Worm (Caenorhabditis elegans) whole organism, L2 larva: ENCODE data around the gene K10H10.7.
A peak's percentile ranks its signal among the peaks of the same experiment; 100 is the strongest.

ENCODE experiments used
- C34F6.9 ChIP-seq: fragments of 150-350 bp; optimal IDR thresholded peaks from 2 replicates; lab custom pipeline; 2014; ENCODE audit warnings: missing biosample characterization, missing genetic modification characterization
- F13H6.1 ChIP-seq: sonication (generic microtip); optimal IDR thresholded peaks from 2 replicates; lab custom pipeline; 2016; ENCODE audit warnings: missing genetic modification characterization, missing compliant biosample characterization
- R02D3.7 ChIP-seq: fragments of 150-350 bp; optimal IDR thresholded peaks from 2 replicates; lab custom pipeline; 2014; ENCODE audit warnings: missing biosample characterization, missing genetic modification characterization
- Y55F3AM.14 ChIP-seq: fragments of 200-800 bp; sonication (Bioruptor generic); optimal IDR thresholded peaks from 2 replicates; lab custom pipeline; 2018; ENCODE audit warnings: mild to moderate bottlenecking, missing genetic modification characterization, missing compliant biosample characterization
- aly-2 ChIP-seq: fragments of 150-350 bp; optimal IDR thresholded peaks from 2 replicates; lab custom pipeline; 2014; ENCODE audit warnings: missing biosample characterization, missing genetic modification characterization
- ama-1 ChIP-seq: fragments of 150-350 bp; optimal IDR thresholded peaks from 2 replicates; lab custom pipeline; 2018; ENCODE audit warnings: inconsistent platforms
- blmp-1 ChIP-seq: sonication (generic microtip); optimal IDR thresholded peaks from 2 replicates; lab custom pipeline; 2017; ENCODE audit warnings: missing genetic modification characterization, mild to moderate bottlenecking, missing compliant biosample characterization, antibody characterized with exemption, moderate library complexity; ENCODE audit not compliant: insufficient read depth
- ceh-82 ChIP-seq: fragments of 150-350 bp; optimal IDR thresholded peaks from 2 replicates; lab custom pipeline; 2014; ENCODE audit warnings: missing biosample characterization, missing genetic modification characterization
- crh-2 ChIP-seq: sonication (generic microtip); optimal IDR thresholded peaks from 2 replicates; lab custom pipeline; 2017; ENCODE audit warnings: missing biosample characterization, missing genetic modification characterization
- dmd-4 ChIP-seq: sonication (generic microtip); optimal IDR thresholded peaks from 2 replicates; lab custom pipeline; 2017; ENCODE audit warnings: missing biosample characterization, missing genetic modification characterization
- egl-27 ChIP-seq: sonication (generic microtip); optimal IDR thresholded peaks from 3 replicates; lab custom pipeline; 2017; ENCODE audit warnings: missing biosample characterization, missing genetic modification reagents, missing genetic modification characterization
- elt-1 ChIP-seq: fragments of 150-350 bp; optimal IDR thresholded peaks from 2 replicates; lab custom pipeline; 2014; ENCODE audit warnings: missing biosample characterization, missing genetic modification characterization
- elt-3 ChIP-seq: sonication (generic microtip); optimal IDR thresholded peaks from 2 replicates; lab custom pipeline; 2017; ENCODE audit warnings: missing biosample characterization, missing genetic modification characterization
- fos-1 ChIP-seq: fragments of 150-350 bp; optimal IDR thresholded peaks from 2 replicates; lab custom pipeline; 2014; ENCODE audit warnings: missing biosample characterization, missing genetic modification characterization
- gmeb-1 ChIP-seq: fragments of 150-350 bp; optimal IDR thresholded peaks from 2 replicates; lab custom pipeline; 2014; ENCODE audit warnings: missing biosample characterization, missing genetic modification characterization
- lin-13 ChIP-seq: fragments of 150-350 bp; optimal IDR thresholded peaks from 2 replicates; lab custom pipeline; 2014; ENCODE audit warnings: missing biosample characterization, missing genetic modification reagents, missing genetic modification characterization
- lin-39 ChIP-seq: fragments of 150-350 bp; optimal IDR thresholded peaks from 2 replicates; lab custom pipeline; 2014; ENCODE audit warnings: missing biosample characterization, missing genetic modification reagents, missing genetic modification characterization
- lsy-2 ChIP-seq, 2 experiments: fragments of 150-350 bp in 1 of 2; sonication (generic microtip) in 1 of 2; optimal IDR thresholded peaks; 2 replicates each; lab custom pipeline; 2014 to 2017; ENCODE audit warnings: missing biosample characterization in 2 of 2, missing genetic modification characterization in 2 of 2
- mbf-1 ChIP-seq: sonication (generic microtip); optimal IDR thresholded peaks from 2 replicates; lab custom pipeline; 2017; ENCODE audit warnings: missing biosample characterization, missing genetic modification characterization
- mdl-1 ChIP-seq, 2 experiments: fragments of 150-350 bp in 1 of 2; sonication (generic microtip) in 1 of 2; optimal IDR thresholded peaks; 2 replicates each; lab custom pipeline; 2017; ENCODE audit warnings: missing biosample characterization in 2 of 2, missing genetic modification characterization in 2 of 2
- nhr-11 ChIP-seq: fragments of 150-350 bp; optimal IDR thresholded peaks from 2 replicates; lab custom pipeline; 2014; ENCODE audit warnings: missing biosample characterization, missing genetic modification characterization
- nhr-12 ChIP-seq: fragments of 150-350 bp; optimal IDR thresholded peaks from 2 replicates; lab custom pipeline; 2014; ENCODE audit warnings: missing biosample characterization, missing genetic modification characterization
- nhr-129 ChIP-seq: fragments of 150-350 bp; optimal IDR thresholded peaks from 2 replicates; lab custom pipeline; 2014; ENCODE audit warnings: missing biosample characterization, missing genetic modification characterization
- nhr-21 ChIP-seq: fragments of 150-350 bp; optimal IDR thresholded peaks from 2 replicates; lab custom pipeline; 2014; ENCODE audit warnings: missing biosample characterization, missing genetic modification characterization
- nhr-23 ChIP-seq: fragments of 150-350 bp; optimal IDR thresholded peaks from 2 replicates; lab custom pipeline; 2014; ENCODE audit warnings: missing biosample characterization, missing genetic modification reagents, missing genetic modification characterization
- nhr-237 ChIP-seq: fragments of 150-350 bp; optimal IDR thresholded peaks from 2 replicates; lab custom pipeline; 2014; ENCODE audit warnings: missing biosample characterization, missing genetic modification characterization
- nhr-25 ChIP-seq: fragments of 150-350 bp; sonication (generic microtip); optimal IDR thresholded peaks from 3 replicates; lab custom pipeline; 2014; ENCODE audit warnings: missing biosample characterization, missing genetic modification characterization
- nhr-6 ChIP-seq: fragments of 150-350 bp; optimal IDR thresholded peaks from 2 replicates; lab custom pipeline; 2014; ENCODE audit warnings: missing biosample characterization, missing genetic modification characterization
- peb-1 ChIP-seq: fragments of 150-350 bp; optimal IDR thresholded peaks from 2 replicates; lab custom pipeline; 2014; ENCODE audit warnings: missing biosample characterization, missing genetic modification characterization
- skn-1 ChIP-seq: sonication (generic microtip); optimal IDR thresholded peaks from 2 replicates; lab custom pipeline; 2017; ENCODE audit warnings: missing biosample characterization, missing genetic modification characterization
- sma-3 ChIP-seq: sonication (generic microtip); optimal IDR thresholded peaks from 2 replicates; lab custom pipeline; 2016; ENCODE audit warnings: missing genetic modification reagents, missing genetic modification characterization, missing compliant biosample characterization
- snpc-4 ChIP-seq: fragments of 150-350 bp; optimal IDR thresholded peaks from 2 replicates; lab custom pipeline; 2014; ENCODE audit warnings: missing biosample characterization, missing genetic modification characterization
- unc-39 ChIP-seq: fragments of 150-350 bp; optimal IDR thresholded peaks from 2 replicates; lab custom pipeline; 2014; ENCODE audit warnings: missing biosample characterization, missing genetic modification characterization
- unc-55 ChIP-seq: fragments of 150-350 bp; sonication (generic microtip); optimal IDR thresholded peaks from 3 replicates; lab custom pipeline; 2014; ENCODE audit warnings: missing biosample characterization, missing genetic modification reagents, missing genetic modification characterization
- zag-1 ChIP-seq: fragments of 150-350 bp; optimal IDR thresholded peaks from 2 replicates; lab custom pipeline; 2014; ENCODE audit warnings: missing biosample characterization, missing genetic modification characterization
- ztf-1 ChIP-seq: fragments of 200-800 bp; sonication (Bioruptor generic); conservative IDR thresholded peaks from 2 replicates; pipeline ENCODE4 v1.3.6; 2022; ENCODE audit warnings: missing genetic modification characterization, missing compliant biosample characterization
- ztf-11 ChIP-seq: sonication (generic microtip); optimal IDR thresholded peaks from 2 replicates; lab custom pipeline; 2017; ENCODE audit warnings: missing biosample characterization, missing genetic modification characterization
- ztf-4 ChIP-seq: fragments of 150-350 bp; optimal IDR thresholded peaks from 2 replicates; lab custom pipeline; 2014; ENCODE audit warnings: missing biosample characterization, missing genetic modification characterization

Gene K10H10.7

DNA sequence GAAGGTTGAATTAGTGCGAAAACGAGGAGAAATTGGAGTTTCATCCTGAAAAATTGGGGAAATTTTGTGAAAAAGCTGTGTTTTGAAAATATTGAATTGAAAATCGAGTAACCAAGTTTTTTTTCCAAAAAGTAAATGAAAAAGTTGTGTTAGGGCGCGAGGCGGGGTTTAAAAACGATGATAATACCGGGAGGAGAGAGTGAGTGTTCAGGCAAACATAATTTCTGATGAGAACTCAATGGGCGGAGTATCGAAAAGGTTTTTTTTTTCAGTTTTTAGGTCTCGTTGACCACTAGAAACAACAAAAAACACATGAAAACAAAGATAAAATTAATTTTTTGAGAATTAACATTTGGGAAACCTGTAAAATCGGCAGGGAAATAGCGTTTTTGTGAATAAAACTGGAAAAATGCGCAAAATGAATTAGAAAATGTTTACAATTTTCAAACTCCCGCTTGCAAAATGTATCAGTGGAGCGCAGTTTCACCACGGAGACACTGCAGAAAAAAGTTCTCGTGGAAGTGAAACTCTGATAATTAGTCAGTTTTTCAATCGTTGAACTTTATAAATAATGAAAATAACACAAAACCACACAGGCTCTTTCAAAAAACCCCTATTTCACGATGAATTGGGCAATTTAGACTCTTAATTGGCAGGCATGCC, 27.7 kb downstream of the K10H10.7 start, which contains the start of gene C13B4.1:
C13B4.1 (minus strand) TSS at position 51 of the 663 bp plus-strand sequence.
- TF ChIP-seq nhr-11 (tag; lab: Kevin White, UChicago): no peak
- no peak for TF ChIP-seq nhr-23 (tag; lab: Kevin White, UChicago)
- no peak for TF ChIP-seq ztf-1 (GFP tag; lab: Robert Waterston, UW)
- peak; percentile 6 for TF ChIP-seq gmeb-1 (tag; lab: Kevin White, UChicago)
- no peak for TF ChIP-seq egl-27 (tag; lab: Kevin White, UChicago)
- TF ChIP-seq blmp-1 (tag; lab: Kevin White, UChicago): no peak
- TF ChIP-seq elt-3 (tag; lab: Kevin White, UChicago): no peak

DNA sequence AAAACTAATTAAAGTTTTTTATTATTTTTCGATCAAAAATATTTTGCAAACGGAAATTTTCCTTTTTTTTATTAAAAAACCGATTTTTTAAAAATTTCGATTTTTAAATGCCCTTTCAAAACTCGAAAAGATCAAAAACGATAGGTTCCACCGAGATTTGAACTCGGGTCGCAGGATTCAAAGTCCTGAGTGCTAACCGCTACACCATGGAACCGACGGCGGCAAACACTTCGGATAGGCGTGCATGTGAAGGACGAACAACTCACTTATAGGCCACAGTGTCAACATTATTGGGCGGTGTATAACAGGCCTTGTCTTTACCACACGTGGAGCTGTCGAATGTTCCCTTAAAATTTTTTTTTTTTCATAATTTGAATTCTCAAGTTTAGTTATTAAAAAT, 32.8 kb downstream of the K10H10.7 start:
- TF ChIP-seq unc-39 (no peak), crh-2 (no peak), elt-1 (tag; lab: Kevin White, UChicago) (no peak), lin-39 (tag; lab: Kevin White, UChicago) (no peak), lsy-2 (tag; optimal IDR thresholded peaks at IDR 0.05; lab: Kevin White, UChicago) (peak in 1 of 2 experiments; percentile 37), ztf-4 (tag; lab: Kevin White, UChicago) (no peak), zag-1 (tag; lab: Kevin White, UChicago) (no peak), mdl-1 (tag; optimal IDR thresholded peaks at IDR 0.05; lab: Kevin White, UChicago) (no peak), unc-55 (GFP tag; lab: Kevin White, UChicago) (peak; percentile 1), aly-2 (tag; lab: Kevin White, UChicago) (no peak), nhr-129 (tag; lab: Kevin White, UChicago) (peak; percentile 59), Y55F3AM.14 (GFP tag; lab: Kevin White, UChicago) (no peak), C34F6.9 (tag; lab: Kevin White, UChicago) (no peak), peb-1 (tag; lab: Kevin White, UChicago) (no peak), mbf-1 (no peak), nhr-25 (tag; lab: Kevin White, UChicago) (no peak), nhr-23 (tag; lab: Kevin White, UChicago) (no peak), ztf-11 (tag; lab: Kevin White, UChicago) (no peak), fos-1 (tag; lab: Kevin White, UChicago) (no peak), lin-13 (GFP tag; lab: Kevin White, UChicago) (no peak), skn-1 (tag; lab: Kevin White, UChicago) (no peak), ama-1 (lab: Kevin White, UChicago) (no peak), F13H6.1 (tag; lab: Kevin White, UChicago) (no peak), nhr-12 (no peak), nhr-21 (tag; lab: Kevin White, UChicago) (no peak), gmeb-1 (tag; lab: Kevin White, UChicago) (peak; percentile 14), nhr-11 (tag; lab: Kevin White, UChicago) (no peak), sma-3 (GFP tag; lab: Kevin White, UChicago) (peak; percentile 20), snpc-4 (tag; lab: Kevin White, UChicago) (no peak)

DNA sequence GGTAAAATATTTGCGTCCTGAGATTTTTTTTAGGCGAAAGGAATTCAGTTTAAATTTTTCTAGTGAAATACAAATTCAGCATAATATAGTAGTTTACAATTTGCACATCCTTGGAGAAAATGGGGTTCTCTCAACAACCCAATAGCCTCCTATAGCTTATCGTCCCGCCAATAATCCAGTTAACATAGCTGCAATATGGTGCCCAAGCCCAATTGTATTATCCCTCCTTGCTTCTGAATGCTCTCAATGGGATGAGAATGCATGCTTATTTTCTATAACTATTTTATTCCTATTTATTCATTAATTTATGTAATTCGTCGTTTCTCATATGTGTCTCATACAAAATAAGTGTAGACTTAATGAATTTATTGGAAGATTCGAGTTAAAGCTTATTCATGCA, 37.4 kb downstream of the K10H10.7 start:
- TF ChIP-seq fos-1 (tag; lab: Kevin White, UChicago) (no peak), ztf-11 (tag; lab: Kevin White, UChicago) (no peak), nhr-237 (no peak), mdl-1 (tag; optimal IDR thresholded peaks at IDR 0.05; lab: Kevin White, UChicago) (no peak), lin-39 (tag; lab: Kevin White, UChicago) (no peak), C34F6.9 (tag; lab: Kevin White, UChicago) (no peak), nhr-25 (tag; lab: Kevin White, UChicago) (no peak), ama-1 (lab: Kevin White, UChicago) (no peak), elt-1 (tag; lab: Kevin White, UChicago) (no peak), ztf-4 (tag; lab: Kevin White, UChicago) (no peak), nhr-21 (tag; lab: Kevin White, UChicago) (no peak), elt-3 (tag; lab: Kevin White, UChicago) (no peak), egl-27 (tag; lab: Kevin White, UChicago) (no peak), Y55F3AM.14 (GFP tag; lab: Kevin White, UChicago) (no peak), nhr-6 (no peak), dmd-4 (tag; lab: Kevin White, UChicago) (no peak), skn-1 (tag; lab: Kevin White, UChicago) (no peak), ceh-82 (tag; lab: Kevin White, UChicago) (no peak), R02D3.7 (tag; lab: Kevin White, UChicago) (no peak)
